Fruit fly (Drosophila melanogaster): ENCODE results near the gene CG32248.

- no peak for TF ChIP-seq Myc (optimal IDR thresholded peaks at IDR 0.05)
- no peak for TF ChIP-seq Sin3A (optimal IDR thresholded peaks at IDR 0.05)
- TF ChIP-seq ttk (optimal IDR thresholded peaks at IDR 0.05): no peak
- no peak for TF ChIP-seq psq (optimal IDR thresholded peaks at IDR 0.05)
- TF ChIP-seq h (optimal IDR thresholded peaks at IDR 0.05): no peak
Observed at dm6 chr3L:4445824-4446223, 25.7 kb upstream of the CG32248 start.
